Fruit fly (Drosophila melanogaster) whole organism, embryonic: ENCODE measurements around the gene Elp4.

Experiments used
- ATbp ChIP-seq: fragments of 200-800 bp; sonication (Bioruptor generic); optimal IDR thresholded peaks from 2 replicates; lab custom pipeline; 2017; ENCODE audit warnings: missing biosample characterization, mild to moderate bottlenecking, missing genetic modification characterization, missing genetic modification reagents
- CG15269 ChIP-seq: fragments of 200-800 bp; sonication (Bioruptor generic); optimal IDR thresholded peaks from 2 replicates; lab custom pipeline; 2018; ENCODE audit warnings: missing biosample characterization, mild to moderate bottlenecking, missing genetic modification characterization, moderate library complexity
- CG32767 ChIP-seq: fragments of 200-800 bp; sonication (Bioruptor generic); IDR thresholded peaks from 2 replicates; pipeline ENCODE4 v1.3.6; 2022; ENCODE audit warnings: missing biosample characterization, missing genetic modification characterization
- Eip74EF ChIP-seq, 2 experiments: fragments of 200-800 bp in 1 of 2; fragments of >200 bp in 1 of 2; sonication (Bioruptor generic) in 1 of 2; optimal IDR thresholded peaks; 2 replicates each; lab custom pipeline; 2017 to 2019; ENCODE audit warnings: missing biosample characterization in 2 of 2, missing genetic modification characterization in 2 of 2, mild to moderate bottlenecking in 1 of 2, moderate library complexity in 1 of 2
- Fer3 ChIP-seq: fragments of 200-800 bp; sonication (Bioruptor generic); optimal IDR thresholded peaks from 2 replicates; lab custom pipeline; 2018; ENCODE audit warnings: missing biosample characterization, mild to moderate bottlenecking, missing genetic modification characterization, moderate library complexity
- GATAe ChIP-seq: fragments of 200-800 bp; sonication (Bioruptor generic); conservative IDR thresholded peaks from 2 replicates; pipeline ENCODE4 v1.3.6; 2022; ENCODE audit warnings: missing biosample characterization, missing genetic modification characterization
- HHEX ChIP-seq: fragments of 200-800 bp; sonication (Bioruptor generic); optimal IDR thresholded peaks from 3 replicates; lab custom pipeline; 2017; ENCODE audit warnings: missing biosample characterization, mild to moderate bottlenecking, missing genetic modification characterization, missing genetic modification reagents
- al ChIP-seq: fragments of 200-800 bp; sonication (Bioruptor generic); IDR thresholded peaks from 2 replicates; pipeline ENCODE4 v1.3.6; 2022; ENCODE audit warnings: missing biosample characterization, missing genetic modification characterization
- ara ChIP-seq: fragments of 200-800 bp; sonication (Bioruptor generic); IDR thresholded peaks from 2 replicates; pipeline ENCODE4 v1.3.6; 2022; ENCODE audit warnings: missing biosample characterization, missing genetic modification characterization
- ind ChIP-seq: fragments of 200-800 bp; sonication (Bioruptor generic); optimal IDR thresholded peaks from 3 replicates; lab custom pipeline; 2016; ENCODE audit warnings: missing biosample characterization, missing genetic modification characterization
- phol ChIP-seq: fragments of 200-800 bp; sonication (Bioruptor generic); optimal IDR thresholded peaks from 3 replicates; lab custom pipeline; 2018; ENCODE audit warnings: missing biosample characterization, mild to moderate bottlenecking, missing genetic modification characterization, moderate library complexity
- sima ChIP-seq: fragments of 200-800 bp; sonication (Bioruptor generic); optimal IDR thresholded peaks from 2 replicates; lab custom pipeline; 2016; ENCODE audit warnings: missing biosample characterization, missing genetic modification characterization
- slbo ChIP-seq: fragments of 200-800 bp; sonication (Bioruptor generic); IDR thresholded peaks from 2 replicates; pipeline ENCODE4 v1.3.6; 2022; ENCODE audit warnings: missing biosample characterization, missing genetic modification characterization

Elp4 gene

dm6 chr2L:5569503-5569902 lies 45.6 kb downstream of the Elp4 start (continued):
- TF ChIP-seq HHEX (peak; percentile 24), CG32767 (GFP tag; lab: Robert Waterston, UW) (no peak), GATAe (no peak), sima (GFP tag; lab: Kevin White, UChicago) (no peak), ara (GFP tag; lab: Robert Waterston, UW) (no peak), Eip74EF (GFP tag; optimal IDR thresholded peaks at IDR 0.05; lab: Kevin White, UChicago) (no peak), phol (tag; lab: Kevin White, UChicago) (no peak), CG15269 (tag; lab: Kevin White, UChicago) (peak; percentile 48), ATbp (GFP tag; lab: Kevin White, UChicago) (no peak), ind (GFP tag; lab: Kevin White, UChicago) (peak; percentile 27), slbo (GFP tag; lab: Robert Waterston, UW) (peak; percentile 71), Fer3 (tag; lab: Kevin White, UChicago) (peak; percentile 23), al (GFP tag; lab: Robert Waterston, UW) (0 out of 2 replicates have a peak, but pooled peaks have one; percentile 10)
